Fruit fly (Drosophila melanogaster): ENCODE results near the gene Tpt.

Tpt gene

dm6 chr3L:8446050-8446781, 41.1 kb upstream of the Tpt start (continued):
- TF ChIP-seq fd3F (GFP tag; optimal IDR thresholded peaks at IDR 0.05), result peak; percentile 31
- TF ChIP-seq CG7928 (GFP tag; optimal IDR thresholded peaks at IDR 0.05), result peak; percentile 37
- no peak for TF ChIP-seq aop (GFP tag; IDR thresholded peaks at IDR 0.05)
- TF ChIP-seq CG2678 (tag; optimal IDR thresholded peaks at IDR 0.05), result peak; percentile 79
- TF ChIP-seq CoRest (tag; optimal IDR thresholded peaks at IDR 0.05), result peak; percentile 57
- TF ChIP-seq Doc2 (GFP tag; IDR thresholded peaks at IDR 0.05), result no peak
- peak; percentile 95 for TF ChIP-seq Med (GFP tag)
- no peak for TF ChIP-seq nau (GFP tag; optimal IDR thresholded peaks at IDR 0.05)
- no peak for TF ChIP-seq Tbp (GFP tag; optimal IDR thresholded peaks at IDR 0.05)
- no peak for TF ChIP-seq CG11696 (GFP tag; IDR thresholded peaks at IDR 0.05)
- TF ChIP-seq schlank (tag; optimal IDR thresholded peaks at IDR 0.05), result peak; percentile 60
- no peak for TF ChIP-seq CG18011 (GFP tag; optimal IDR thresholded peaks at IDR 0.05)
- TF ChIP-seq CG4328 (GFP tag; optimal IDR thresholded peaks at IDR 0.05), result peak; percentile 48
- peak; percentile 22 for TF ChIP-seq CG9609 (GFP tag; optimal IDR thresholded peaks at IDR 0.05)
- TF ChIP-seq CG17328 (GFP tag; IDR thresholded peaks at IDR 0.05), result peak; percentile 43; the same call in 1 of the 2 replicates
- TF ChIP-seq B-H2 (GFP tag; optimal IDR thresholded peaks at IDR 0.05), result peak; percentile 46
- peak; percentile 24 for TF ChIP-seq CG6854 (GFP tag; optimal IDR thresholded peaks at IDR 0.05)
- no peak for TF ChIP-seq Optix (GFP tag; IDR thresholded peaks at IDR 0.05)
- TF ChIP-seq CG11093 (GFP tag; IDR thresholded peaks at IDR 0.05), result no peak
- TF ChIP-seq Ets97D (GFP tag; optimal IDR thresholded peaks at IDR 0.05), result peak; percentile 13
- TF ChIP-seq ham (GFP tag; IDR thresholded peaks at IDR 0.05), result no peak
- TF ChIP-seq Max (GFP tag; optimal IDR thresholded peaks at IDR 0.05), result no peak
- TF ChIP-seq CG1792 (GFP tag; optimal IDR thresholded peaks at IDR 0.05), result peak; percentile 36
- TF ChIP-seq CG14014 (GFP tag; IDR thresholded peaks at IDR 0.05), result peak; percentile 72
- TF ChIP-seq Sox100B (GFP tag; optimal IDR thresholded peaks at IDR 0.05), result peak; percentile 32
- peak; percentile 72; the same call in 1 of the 3 replicates for TF ChIP-seq ci (GFP tag; IDR thresholded peaks at IDR 0.05)
- peak; percentile 0 for TF ChIP-seq CG2712 (tag; optimal IDR thresholded peaks at IDR 0.05)
- TF ChIP-seq HLH3B (GFP tag; IDR thresholded peaks at IDR 0.05), result peak; percentile 19; the same call in 1 of the 2 replicates
- TF ChIP-seq hth (optimal IDR thresholded peaks at IDR 0.05), result no peak
- no peak for TF ChIP-seq br (optimal IDR thresholded peaks at IDR 0.05)
- TF ChIP-seq mam (GFP tag; optimal IDR thresholded peaks at IDR 0.05), result peak; percentile 60
- TF ChIP-seq slou (GFP tag; optimal IDR thresholded peaks at IDR 0.05), result peak; percentile 1
- TF ChIP-seq Abd-B (GFP tag; optimal IDR thresholded peaks at IDR 0.05), result no peak
- TF ChIP-seq Ptx1 (GFP tag; IDR thresholded peaks at IDR 0.05), result 0 out of 2 replicates have a peak, but pooled peaks have one; percentile 11
- TF ChIP-seq CrebB (tag; optimal IDR thresholded peaks at IDR 0.05), result peak; percentile 22
- peak; percentile 67 for TF ChIP-seq CG12155 (GFP tag; optimal IDR thresholded peaks at IDR 0.05)
- TF ChIP-seq slbo (GFP tag; IDR thresholded peaks at IDR 0.05), result peak; percentile 76
- peak; percentile 59 for TF ChIP-seq scrt (GFP tag; optimal IDR thresholded peaks at IDR 0.05)
- no peak for TF ChIP-seq CG13287 (GFP tag; IDR thresholded peaks at IDR 0.05; ENCODE audit: partially characterized antibody)
- peak; percentile 33 for TF ChIP-seq CG11398 (GFP tag; optimal IDR thresholded peaks at IDR 0.05)
- peak; percentile 16 for TF ChIP-seq Sry-δ (GFP tag; optimal IDR thresholded peaks at IDR 0.05)
- TF ChIP-seq wdn (GFP tag; IDR thresholded peaks at IDR 0.05), result peak; percentile 60; the same call in 1 of the 2 replicates
- peak; percentile 51 to 55 for TF ChIP-seq dpn (GFP tag; optimal IDR thresholded peaks at IDR 0.05)
- TF ChIP-seq fd64A (GFP tag; optimal IDR thresholded peaks at IDR 0.05), result no peak
- peak; percentile 14 for TF ChIP-seq Deaf1 (tag; optimal IDR thresholded peaks at IDR 0.05)
- TF ChIP-seq Gug (GFP tag; IDR thresholded peaks at IDR 0.05), result peak; percentile 15; the same call in 1 of the 4 replicates
- TF ChIP-seq ewg (GFP tag; optimal IDR thresholded peaks at IDR 0.05), result no peak
- no peak for TF ChIP-seq repo (GFP tag; optimal IDR thresholded peaks at IDR 0.05)
- TF ChIP-seq Rfx (GFP tag; IDR thresholded peaks at IDR 0.05), result peak; percentile 80
- TF ChIP-seq BEAF-32 (GFP tag; optimal IDR thresholded peaks at IDR 0.05), result no peak
- TF ChIP-seq CG1233 (GFP tag; optimal IDR thresholded peaks at IDR 0.05), result peak; percentile 54

All from whole organism, embryonic.